Worm (Caenorhabditis elegans) whole organism, L2 larva: ENCODE measurements around the gene Y48A6C.8.

ENCODE experiments used
- R02D3.7 ChIP-seq: fragments of 150-350 bp; optimal IDR thresholded peaks from 2 replicates; lab custom pipeline; 2014; ENCODE audit warnings: missing biosample characterization, missing genetic modification characterization
- alr-1 ChIP-seq: fragments of 150-350 bp; optimal IDR thresholded peaks from 2 replicates; lab custom pipeline; 2014; ENCODE audit warnings: missing biosample characterization, missing genetic modification characterization
- lin-39 ChIP-seq: fragments of 150-350 bp; optimal IDR thresholded peaks from 2 replicates; lab custom pipeline; 2014; ENCODE audit warnings: missing biosample characterization, missing genetic modification reagents, missing genetic modification characterization
- skn-1 ChIP-seq: sonication (generic microtip); optimal IDR thresholded peaks from 2 replicates; lab custom pipeline; 2017; ENCODE audit warnings: missing biosample characterization, missing genetic modification characterization
- zag-1 ChIP-seq: fragments of 150-350 bp; optimal IDR thresholded peaks from 2 replicates; lab custom pipeline; 2014; ENCODE audit warnings: missing biosample characterization, missing genetic modification characterization

DNA sequence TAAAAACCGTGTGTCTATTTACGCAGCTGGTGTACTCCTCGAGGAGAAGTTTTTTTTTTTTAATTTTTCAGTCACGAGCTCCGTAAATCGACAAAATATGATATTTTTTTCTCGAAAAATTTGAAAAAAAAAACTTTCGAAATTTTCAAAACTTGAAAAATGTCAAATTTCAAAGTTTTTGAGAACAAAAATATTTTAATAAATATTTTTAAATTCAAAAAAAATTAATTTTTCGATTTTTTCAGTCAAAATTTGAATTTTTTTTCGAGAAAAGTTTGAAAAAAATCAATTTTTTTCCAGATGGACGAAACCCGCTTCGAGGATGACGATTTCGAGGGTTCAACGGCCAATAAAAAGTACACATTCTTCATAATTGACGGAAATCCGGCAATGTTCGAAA lies 27.1 kb upstream of the Y48A6C.8 start, which contains the start of gene cku-70:
- TF ChIP-seq alr-1 (no peak), skn-1 (tag; lab: Kevin White, UChicago) (no peak), R02D3.7 (tag; lab: Kevin White, UChicago) (no peak), lin-39 (tag; lab: Kevin White, UChicago) (no peak), zag-1 (tag; lab: Kevin White, UChicago) (no peak)
